Fruit fly (Drosophila melanogaster): ENCODE data around the gene Mvl.

The Mvl gene

dm6 chr3R:21092829-21093228, 32.2 kb upstream of the Mvl start:
- TF ChIP-seq Blimp-1 (GFP tag; optimal IDR thresholded peaks at IDR 0.05) (no peak), CG16779 (tag; optimal IDR thresholded peaks at IDR 0.05) (no peak), CG15336 (GFP tag; IDR thresholded peaks at IDR 0.05) (0 out of 2 replicates have a peak, but pooled peaks have one; percentile 32), dac (GFP tag; optimal IDR thresholded peaks at IDR 0.05) (no peak), Eip75B (GFP tag; optimal IDR thresholded peaks at IDR 0.05) (peak; percentile 10), CG32006 (GFP tag; optimal IDR thresholded peaks at IDR 0.05) (peak; percentile 44), CG1621 (tag; optimal IDR thresholded peaks at IDR 0.05) (no peak), CG8119 (GFP tag; IDR thresholded peaks at IDR 0.05) (peak; percentile 24; the same call in 1 of the 3 replicates), CG6163 (GFP tag; IDR thresholded peaks at IDR 0.05) (no peak), Hr4 (GFP tag; optimal IDR thresholded peaks at IDR 0.05) (peak; percentile 32), Ets21C (GFP tag; optimal IDR thresholded peaks at IDR 0.05) (no peak), Met (GFP tag; optimal IDR thresholded peaks at IDR 0.05) (no peak), Ets96B (tag; optimal IDR thresholded peaks at IDR 0.05) (no peak), CG9139 (GFP tag; optimal IDR thresholded peaks at IDR 0.05) (no peak), Hr39 (GFP tag; optimal IDR thresholded peaks at IDR 0.05) (peak; percentile 9), CG6854 (GFP tag; optimal IDR thresholded peaks at IDR 0.05) (no peak), ss (GFP tag; optimal IDR thresholded peaks at IDR 0.05) (no peak), fkh (GFP tag; optimal IDR thresholded peaks at IDR 0.05) (no peak)

dm6 chr3R:21092036-21092435, 31.4 kb upstream of the Mvl start:
- no peak for TF ChIP-seq Eip75B (GFP tag; optimal IDR thresholded peaks at IDR 0.05)
- no peak for TF ChIP-seq Eip93F (GFP tag; optimal IDR thresholded peaks at IDR 0.05)
- no peak for TF ChIP-seq CG16779 (tag; optimal IDR thresholded peaks at IDR 0.05)
- no peak for TF ChIP-seq cyc (GFP tag; optimal IDR thresholded peaks at IDR 0.05)
- no peak for TF ChIP-seq Ets96B (tag; optimal IDR thresholded peaks at IDR 0.05)
- no peak for TF ChIP-seq CG34406 (GFP tag; optimal IDR thresholded peaks at IDR 0.05)
- no peak for TF ChIP-seq Eip78C (GFP tag)
- no peak for TF ChIP-seq Met (GFP tag; optimal IDR thresholded peaks at IDR 0.05)

dm6 chr3R:21091500-21091899, 30.9 kb upstream of the Mvl start:
- TF ChIP-seq svp (GFP tag) (peak; percentile 62), CG7368 (GFP tag; optimal IDR thresholded peaks at IDR 0.05) (no peak), spab (GFP tag; optimal IDR thresholded peaks at IDR 0.05) (no peak)

dm6 chr3R:21090230-21091021, 29.8 kb upstream of the Mvl start:
- TF ChIP-seq Eip78C (GFP tag) (peak; percentile 23), svp (GFP tag) (peak; percentile 63), CG3032 (tag; optimal IDR thresholded peaks at IDR 0.05) (no peak)

dm6 chr3R:21089416-21089815, 28.8 kb upstream of the Mvl start:
- peak; percentile 3 for TF ChIP-seq CG8319 (GFP tag; optimal IDR thresholded peaks at IDR 0.05)
- TF ChIP-seq spab (GFP tag; optimal IDR thresholded peaks at IDR 0.05), result peak; percentile 24
- peak; percentile 48 for TF ChIP-seq esn (GFP tag; optimal IDR thresholded peaks at IDR 0.05)
- TF ChIP-seq vri (GFP tag; optimal IDR thresholded peaks at IDR 0.05), result peak; percentile 18
- TF ChIP-seq CG6808 (GFP tag; optimal IDR thresholded peaks at IDR 0.05), result peak; percentile 23
- TF ChIP-seq pdm3 (GFP tag; optimal IDR thresholded peaks at IDR 0.05), result no peak
- TF ChIP-seq CG16779 (tag; optimal IDR thresholded peaks at IDR 0.05), result no peak
- peak; percentile 42 for TF ChIP-seq CG34406 (GFP tag; optimal IDR thresholded peaks at IDR 0.05)
- peak; percentile 87 for TF ChIP-seq Eip78C (GFP tag)
- TF ChIP-seq CG11294 (GFP tag; IDR thresholded peaks at IDR 0.05), result no peak
- TF ChIP-seq CG6163 (GFP tag; IDR thresholded peaks at IDR 0.05), result peak; percentile 72
- peak; percentile 24 for TF ChIP-seq Blimp-1 (GFP tag; optimal IDR thresholded peaks at IDR 0.05)
- TF ChIP-seq lz (GFP tag; optimal IDR thresholded peaks at IDR 0.05), result peak; percentile 3
- no peak for TF ChIP-seq CG4318 (GFP tag; optimal IDR thresholded peaks at IDR 0.05)
- TF ChIP-seq salr (GFP tag; optimal IDR thresholded peaks at IDR 0.05), result peak in 1 of 2 experiments; percentile 30
- peak; percentile 22 for TF ChIP-seq svp (GFP tag)
- TF ChIP-seq dsx (GFP tag; optimal IDR thresholded peaks at IDR 0.05; ENCODE audit: poor library complexity, severe bottlenecking), result no peak
- peak; percentile 13 for TF ChIP-seq Eip75B (GFP tag; optimal IDR thresholded peaks at IDR 0.05)
- peak; percentile 43 for TF ChIP-seq CG6792 (GFP tag; optimal IDR thresholded peaks at IDR 0.05)
- TF ChIP-seq ss (GFP tag; optimal IDR thresholded peaks at IDR 0.05), result peak in 1 of 2 experiments; percentile 57
- TF ChIP-seq topi (GFP tag; optimal IDR thresholded peaks at IDR 0.05), result peak; percentile 51
- TF ChIP-seq Sox14 (GFP tag; optimal IDR thresholded peaks at IDR 0.05), result peak; percentile 13
- no peak for TF ChIP-seq CG11762 (GFP tag; optimal IDR thresholded peaks at IDR 0.05; ENCODE audit: insufficient read depth)
- TF ChIP-seq CG6854 (GFP tag; optimal IDR thresholded peaks at IDR 0.05), result peak; percentile 56
- TF ChIP-seq eg (GFP tag; IDR thresholded peaks at IDR 0.05), result peak; percentile 41; the same call in 2 of the 3 replicates

Data from whole organism, prepupa.